Worm (Caenorhabditis elegans): ENCODE measurements around the gene C12D5.5.

Gene C12D5.5

ce11 chrV:7667940-7668339 is at the start of gene C12D5.5:
C12D5.5 (plus strand) TSS chrV:7668240.
- TF ChIP-seq W03F9.2 (tag; optimal IDR thresholded peaks at IDR 0.05) = no peak
- TF ChIP-seq him-1 (tag; optimal IDR thresholded peaks at IDR 0.05) = no peak
- TF ChIP-seq dao-5 (tag; optimal IDR thresholded peaks at IDR 0.05) = no peak

ce11 chrV:7622011-7622465 is 46.0 kb upstream of the C12D5.5 start, which contains the start of gene C50E3.12:
C50E3.12 (minus strand) TSS chrV:7622061.
- TF ChIP-seq dao-5 (tag; optimal IDR thresholded peaks at IDR 0.05) = no peak
- TF ChIP-seq him-1 (tag; optimal IDR thresholded peaks at IDR 0.05) = no peak
- TF ChIP-seq W03F9.2 (tag; optimal IDR thresholded peaks at IDR 0.05) = no peak

- TF ChIP-seq W03F9.2 (tag; optimal IDR thresholded peaks at IDR 0.05) (no peak), dao-5 (tag; optimal IDR thresholded peaks at IDR 0.05) (no peak), him-1 (tag; optimal IDR thresholded peaks at IDR 0.05) (no peak)
Observed at ce11 chrV:7624152-7624551, 43.9 kb upstream of the C12D5.5 start, which contains the start of gene C50E3.13. C50E3.13 (minus strand) TSS chrV:7624252.

ce11 chrV:7624652-7625051 is 43.4 kb upstream of the C12D5.5 start, which contains the start of gene grsp-4:
grsp-4 (plus strand) TSS chrV:7624952.
- no peak for TF ChIP-seq him-1 (tag; optimal IDR thresholded peaks at IDR 0.05)
- TF ChIP-seq dao-5 (tag; optimal IDR thresholded peaks at IDR 0.05) = no peak
- no peak for TF ChIP-seq W03F9.2 (tag; optimal IDR thresholded peaks at IDR 0.05)

ce11 chrV:7626550-7626949 is 41.5 kb upstream of the C12D5.5 start, which contains the start of gene F07C4.6:
F07C4.6 (plus strand) TSS chrV:7626850.
- TF ChIP-seq W03F9.2 (tag; optimal IDR thresholded peaks at IDR 0.05) (no peak), him-1 (tag; optimal IDR thresholded peaks at IDR 0.05) (no peak), dao-5 (tag; optimal IDR thresholded peaks at IDR 0.05) (no peak)

- TF ChIP-seq dao-5 (tag; optimal IDR thresholded peaks at IDR 0.05) (no peak), him-1 (tag; optimal IDR thresholded peaks at IDR 0.05) (no peak), W03F9.2 (tag; optimal IDR thresholded peaks at IDR 0.05) (no peak)
Observed at ce11 chrV:7629504-7629903, 38.5 kb upstream of the C12D5.5 start, which contains the start of gene srd-30. srd-30 (plus strand) TSS chrV:7629804.

ce11 chrV:7631732-7632131 is 36.3 kb upstream of the C12D5.5 start, which contains the start of gene srd-25:
srd-25 (plus strand) TSS chrV:7632032.
- no peak for TF ChIP-seq dao-5 (tag; optimal IDR thresholded peaks at IDR 0.05)
- no peak for TF ChIP-seq W03F9.2 (tag; optimal IDR thresholded peaks at IDR 0.05)
- TF ChIP-seq him-1 (tag; optimal IDR thresholded peaks at IDR 0.05) = no peak

- TF ChIP-seq W03F9.2 (tag; optimal IDR thresholded peaks at IDR 0.05) (no peak), dao-5 (tag; optimal IDR thresholded peaks at IDR 0.05) (no peak), him-1 (tag; optimal IDR thresholded peaks at IDR 0.05) (no peak)
Observed at ce11 chrV:7634657-7635056, 33.4 kb upstream of the C12D5.5 start, which contains the start of gene srd-31. srd-31 (minus strand) TSS chrV:7634757.

ce11 chrV:7635469-7635868 is 32.6 kb upstream of the C12D5.5 start, which contains the start of gene srd-29:
srd-29 (plus strand) TSS chrV:7635769.
- TF ChIP-seq him-1 (tag; optimal IDR thresholded peaks at IDR 0.05) = no peak
- TF ChIP-seq dao-5 (tag; optimal IDR thresholded peaks at IDR 0.05) = no peak
- TF ChIP-seq W03F9.2 (tag; optimal IDR thresholded peaks at IDR 0.05) = no peak

ce11 chrV:7637801-7638200 is 30.2 kb upstream of the C12D5.5 start, which contains the start of gene clec-45:
clec-45 (plus strand) TSS chrV:7638101.
- TF ChIP-seq dao-5 (tag; optimal IDR thresholded peaks at IDR 0.05) (no peak), W03F9.2 (tag; optimal IDR thresholded peaks at IDR 0.05) (no peak), him-1 (tag; optimal IDR thresholded peaks at IDR 0.05) (no peak)

ce11 chrV:7639356-7639755 is 28.7 kb upstream of the C12D5.5 start:
- no peak for TF ChIP-seq him-1 (tag; optimal IDR thresholded peaks at IDR 0.05)
- no peak for TF ChIP-seq dao-5 (tag; optimal IDR thresholded peaks at IDR 0.05)
- TF ChIP-seq W03F9.2 (tag; optimal IDR thresholded peaks at IDR 0.05) = no peak

ce11 chrV:7639787-7640186 is 28.3 kb upstream of the C12D5.5 start, which contains the start of gene F07C4.10:
F07C4.10 (minus strand) TSS chrV:7639887.
- TF ChIP-seq dao-5 (tag; optimal IDR thresholded peaks at IDR 0.05) (no peak), him-1 (tag; optimal IDR thresholded peaks at IDR 0.05) (no peak), W03F9.2 (tag; optimal IDR thresholded peaks at IDR 0.05) (no peak)

- TF ChIP-seq him-1 (tag; optimal IDR thresholded peaks at IDR 0.05) (no peak), W03F9.2 (tag; optimal IDR thresholded peaks at IDR 0.05) (no peak), dao-5 (tag; optimal IDR thresholded peaks at IDR 0.05) (no peak)
Observed at ce11 chrV:7641718-7642117, 26.3 kb upstream of the C12D5.5 start.

ce11 chrV:7643416-7643815 is 24.6 kb upstream of the C12D5.5 start, which contains the start of gene F07C4.11:
F07C4.11 (minus strand) TSS chrV:7643516.
- no peak for TF ChIP-seq him-1 (tag; optimal IDR thresholded peaks at IDR 0.05)
- no peak for TF ChIP-seq dao-5 (tag; optimal IDR thresholded peaks at IDR 0.05)
- TF ChIP-seq W03F9.2 (tag; optimal IDR thresholded peaks at IDR 0.05) = no peak

ce11 chrV:7645454-7645853 is 22.6 kb upstream of the C12D5.5 start, which contains the start of gene str-47:
str-47 (plus strand) TSS chrV:7645754.
- TF ChIP-seq W03F9.2 (tag; optimal IDR thresholded peaks at IDR 0.05) = no peak
